Fruit fly (Drosophila melanogaster) whole organism, prepupa: ENCODE measurements around the gene PDZ-GEF.

Source experiments
- Blimp-1 ChIP-seq: fragments of 200-800 bp; sonication (Bioruptor generic); optimal IDR thresholded peaks from 3 replicates; lab custom pipeline; 2017; ENCODE audit warnings: missing biosample characterization, missing genetic modification characterization, mild to moderate bottlenecking, moderate library complexity, missing genetic modification reagents
- CG10631 ChIP-seq: fragments of 200-800 bp; sonication (Bioruptor generic); optimal IDR thresholded peaks from 2 replicates; lab custom pipeline; 2016; ENCODE audit warnings: missing biosample characterization, missing genetic modification characterization
- CG10669 ChIP-seq: fragments of 200-800 bp; sonication (Bioruptor generic); optimal IDR thresholded peaks from 3 replicates; lab custom pipeline; 2018; ENCODE audit warnings: missing biosample characterization, mild to moderate bottlenecking, missing genetic modification characterization, moderate library complexity
- CG11294 ChIP-seq: fragments of 200-800 bp; sonication (Bioruptor generic); IDR thresholded peaks from 2 replicates; pipeline ENCODE4 v1.3.6; 2022; ENCODE audit warnings: missing biosample characterization, missing genetic modification characterization
- CG11762 ChIP-seq: fragments of 200-800 bp; sonication (Bioruptor generic); optimal IDR thresholded peaks from 3 replicates; lab custom pipeline; 2016; ENCODE audit warnings: missing biosample characterization, missing genetic modification characterization; ENCODE audit not compliant: insufficient read depth
- CG1621 ChIP-seq: fragments of 200-800 bp; sonication (Bioruptor generic); optimal IDR thresholded peaks from 3 replicates; lab custom pipeline; 2018; ENCODE audit warnings: missing biosample characterization, mild to moderate bottlenecking, missing genetic modification characterization
- CG16779 ChIP-seq: fragments of 200-800 bp; sonication (Bioruptor generic); optimal IDR thresholded peaks from 3 replicates; lab custom pipeline; 2017; ENCODE audit warnings: missing biosample characterization, mild to moderate bottlenecking, missing genetic modification characterization
- CG3032 ChIP-seq: fragments of 200-800 bp; optimal IDR thresholded peaks from 2 replicates; lab custom pipeline; 2019; ENCODE audit warnings: missing biosample characterization, mild to moderate bottlenecking, missing genetic modification characterization, moderate library complexity
- CG31627 ChIP-seq: fragments of 200-800 bp; sonication (Bioruptor generic); optimal IDR thresholded peaks from 3 replicates; lab custom pipeline; 2016; ENCODE audit warnings: missing biosample characterization, missing genetic modification characterization
- CG3919 ChIP-seq: fragments of 200-800 bp; sonication (Bioruptor generic); optimal IDR thresholded peaks from 3 replicates; lab custom pipeline; 2016; ENCODE audit warnings: missing biosample characterization, missing genetic modification characterization
- CG4318 ChIP-seq: fragments of 200-800 bp; sonication (Bioruptor generic); optimal IDR thresholded peaks from 3 replicates; lab custom pipeline; 2017; ENCODE audit warnings: missing biosample characterization, mild to moderate bottlenecking, missing genetic modification characterization
- CG6163 ChIP-seq: fragments of 200-800 bp; sonication (Bioruptor generic); IDR thresholded peaks from 3 replicates; pipeline ENCODE4 v1.3.6; 2022; ENCODE audit warnings: missing biosample characterization, missing genetic modification characterization
- CG6276 ChIP-seq: fragments of 200-800 bp; sonication (Bioruptor generic); optimal IDR thresholded peaks from 2 replicates; lab custom pipeline; 2017; ENCODE audit warnings: missing biosample characterization, mild to moderate bottlenecking, missing genetic modification characterization
- CG6792 ChIP-seq: fragments of 200-800 bp; sonication (Bioruptor generic); optimal IDR thresholded peaks from 3 replicates; lab custom pipeline; 2016; ENCODE audit warnings: missing biosample characterization, missing genetic modification characterization
- CG6808 ChIP-seq: fragments of 200-800 bp; sonication (Bioruptor generic); optimal IDR thresholded peaks from 3 replicates; lab custom pipeline; 2017; ENCODE audit warnings: missing biosample characterization, missing genetic modification characterization, mild to moderate bottlenecking, moderate library complexity, missing genetic modification reagents
- CG8319 ChIP-seq: fragments of 200-800 bp; sonication (Bioruptor generic); optimal IDR thresholded peaks from 3 replicates; lab custom pipeline; 2016; ENCODE audit warnings: missing biosample characterization, missing genetic modification characterization
- CG9139 ChIP-seq: fragments of 200-800 bp; sonication (Bioruptor generic); optimal IDR thresholded peaks from 3 replicates; lab custom pipeline; 2017; ENCODE audit warnings: missing biosample characterization, mild to moderate bottlenecking, missing genetic modification characterization
- Eip78C ChIP-seq: fragments of 200-800 bp; sonication (Bioruptor generic); peaks from one replicate; lab custom pipeline; 2016; ENCODE audit warnings: missing biosample characterization, missing genetic modification characterization
- Eip93F ChIP-seq: fragments of 200-800 bp; sonication (Bioruptor generic); optimal IDR thresholded peaks from 2 replicates; lab custom pipeline; 2016; ENCODE audit warnings: missing biosample characterization, mild to moderate bottlenecking, missing genetic modification characterization
- Hr39 ChIP-seq: fragments of 200-800 bp; sonication (Bioruptor generic); optimal IDR thresholded peaks from 2 replicates; lab custom pipeline; 2016; ENCODE audit warnings: missing biosample characterization, missing genetic modification characterization
- Hr4 ChIP-seq: fragments of 200-800 bp; sonication (Bioruptor generic); optimal IDR thresholded peaks from 3 replicates; lab custom pipeline; 2016; ENCODE audit warnings: missing biosample characterization, missing genetic modification characterization
- Met ChIP-seq: fragments of 200-800 bp; sonication (Bioruptor generic); optimal IDR thresholded peaks from 3 replicates; lab custom pipeline; 2016; ENCODE audit warnings: missing biosample characterization, missing genetic modification characterization
- OdsH ChIP-seq: fragments of 200-800 bp; sonication (Bioruptor generic); optimal IDR thresholded peaks from 3 replicates; lab custom pipeline; 2016; ENCODE audit warnings: missing biosample characterization, missing genetic modification characterization
- Smox ChIP-seq: fragments of 200-800 bp; sonication (Bioruptor generic); optimal IDR thresholded peaks from 3 replicates; lab custom pipeline; 2016; ENCODE audit warnings: missing biosample characterization, missing genetic modification characterization
- Sox102F ChIP-seq: fragments of 200-800 bp; sonication (Bioruptor generic); optimal IDR thresholded peaks from 2 replicates; lab custom pipeline; 2016; ENCODE audit warnings: missing biosample characterization, mild to moderate bottlenecking, missing genetic modification characterization
- acj6 ChIP-seq: fragments of 200-800 bp; sonication (Bioruptor generic); optimal IDR thresholded peaks from 3 replicates; lab custom pipeline; 2016; ENCODE audit warnings: missing biosample characterization, missing genetic modification characterization
- cyc ChIP-seq: fragments of 200-800 bp; sonication (Bioruptor generic); optimal IDR thresholded peaks from 3 replicates; lab custom pipeline; 2016; ENCODE audit warnings: missing biosample characterization, missing genetic modification characterization
- dac ChIP-seq: fragments of 200-800 bp; sonication (Bioruptor generic); optimal IDR thresholded peaks from 2 replicates; lab custom pipeline; 2017; ENCODE audit warnings: missing biosample characterization, mild to moderate bottlenecking, missing genetic modification characterization
- dsx ChIP-seq: fragments of 200-800 bp; optimal IDR thresholded peaks from 3 replicates; lab custom pipeline; 2019; ENCODE audit warnings: missing biosample characterization, mild to moderate bottlenecking, missing genetic modification characterization, moderate library complexity; ENCODE audit not compliant: poor library complexity, severe bottlenecking
- eg ChIP-seq: fragments of 200-800 bp; sonication (Bioruptor generic); IDR thresholded peaks from 3 replicates; pipeline ENCODE4 v1.3.6; 2022; ENCODE audit warnings: missing biosample characterization, missing genetic modification characterization
- fd59A ChIP-seq: fragments of 200-800 bp; sonication (Bioruptor generic); optimal IDR thresholded peaks from 2 replicates; lab custom pipeline; 2017; ENCODE audit warnings: missing biosample characterization, mild to moderate bottlenecking, missing genetic modification characterization, missing genetic modification reagents
- fkh ChIP-seq: fragments of 200-800 bp; sonication (Bioruptor generic); optimal IDR thresholded peaks from 3 replicates; lab custom pipeline; 2017; ENCODE audit warnings: missing biosample characterization, mild to moderate bottlenecking, missing genetic modification characterization, moderate library complexity
- lz ChIP-seq: fragments of 200-800 bp; sonication (Bioruptor generic); optimal IDR thresholded peaks from 3 replicates; lab custom pipeline; 2016; ENCODE audit warnings: missing biosample characterization, missing genetic modification characterization
- net ChIP-seq: fragments of 200-800 bp; sonication (Bioruptor generic); optimal IDR thresholded peaks from 3 replicates; lab custom pipeline; 2016; ENCODE audit warnings: missing biosample characterization, missing genetic modification characterization
- pdm3 ChIP-seq: fragments of 200-800 bp; sonication (Bioruptor generic); optimal IDR thresholded peaks from 3 replicates; lab custom pipeline; 2016; ENCODE audit warnings: missing biosample characterization, missing genetic modification characterization
- svp ChIP-seq: fragments of 200-800 bp; sonication (Bioruptor generic); peaks from one replicate; lab custom pipeline; 2016; ENCODE audit warnings: missing biosample characterization, missing genetic modification characterization
- vri ChIP-seq: fragments of 200-800 bp; sonication (Bioruptor generic); optimal IDR thresholded peaks from 3 replicates; lab custom pipeline; 2016; ENCODE audit warnings: missing biosample characterization, mild to moderate bottlenecking, missing genetic modification characterization

Gene PDZ-GEF

dm6 chr2L:6373141-6373540 is 49.6 kb downstream of the PDZ-GEF start:
- TF ChIP-seq Blimp-1 (GFP tag; lab: Kevin White, UChicago) (no peak), Sox102F (GFP tag; lab: Kevin White, UChicago) (no peak), pdm3 (no peak), CG11762 (GFP tag; lab: Kevin White, UChicago) (no peak), CG11294 (GFP tag; lab: Robert Waterston, UW) (no peak), CG31627 (GFP tag; lab: Kevin White, UChicago) (no peak), cyc (GFP tag; lab: Kevin White, UChicago) (no peak), CG1621 (tag; lab: Kevin White, UChicago) (no peak), eg (GFP tag; lab: Robert Waterston, UW) (no peak), dsx (GFP tag; lab: Kevin White, UChicago) (no peak)

dm6 chr2L:6379197-6379596 is 55.6 kb downstream of the PDZ-GEF start:
- TF ChIP-seq vri (GFP tag; lab: Kevin White, UChicago): no peak
- peak; percentile 3 for TF ChIP-seq CG31627 (GFP tag; lab: Kevin White, UChicago)
- TF ChIP-seq CG3919 (GFP tag; lab: Kevin White, UChicago): no peak
- TF ChIP-seq OdsH: no peak
- 0 out of 3 replicates have a peak, but pooled peaks have one; percentile 30 for TF ChIP-seq eg (GFP tag; lab: Robert Waterston, UW)
- no peak for TF ChIP-seq acj6 (GFP tag; lab: Kevin White, UChicago)
- TF ChIP-seq Met (GFP tag; lab: Kevin White, UChicago): no peak
- TF ChIP-seq CG10631 (GFP tag; lab: Kevin White, UChicago): no peak
- no peak for TF ChIP-seq CG16779 (tag; lab: Kevin White, UChicago)
- no peak for TF ChIP-seq CG4318 (GFP tag; lab: Kevin White, UChicago)
- no peak for TF ChIP-seq CG10669 (GFP tag; lab: Kevin White, UChicago)
- no peak for TF ChIP-seq fkh (GFP tag; lab: Kevin White, UChicago)
- TF ChIP-seq cyc (GFP tag; lab: Kevin White, UChicago): no peak
- peak; percentile 0 for TF ChIP-seq Hr39
- TF ChIP-seq dac: no peak
- no peak for TF ChIP-seq Eip93F (GFP tag; lab: Kevin White, UChicago)
- TF ChIP-seq net (GFP tag; lab: Kevin White, UChicago): no peak
- TF ChIP-seq CG8319 (GFP tag; lab: Kevin White, UChicago): no peak
- TF ChIP-seq CG9139 (GFP tag; lab: Kevin White, UChicago): no peak
- TF ChIP-seq Eip78C (GFP tag; lab: Kevin White, UChicago): peak; percentile 42
- TF ChIP-seq CG6792 (GFP tag; lab: Kevin White, UChicago): no peak
- TF ChIP-seq CG6163 (GFP tag; lab: Robert Waterston, UW): 0 out of 3 replicates have a peak, but pooled peaks have one; percentile 22
- TF ChIP-seq pdm3: no peak
- TF ChIP-seq Hr4: no peak
- TF ChIP-seq fd59A (GFP tag; lab: Kevin White, UChicago): no peak
- TF ChIP-seq CG11294 (GFP tag; lab: Robert Waterston, UW): no peak
- TF ChIP-seq CG6808 (GFP tag; lab: Kevin White, UChicago): no peak
- no peak for TF ChIP-seq CG3032
- no peak for TF ChIP-seq lz (GFP tag; lab: Kevin White, UChicago)
- no peak for TF ChIP-seq Blimp-1 (GFP tag; lab: Kevin White, UChicago)
- TF ChIP-seq CG6276 (GFP tag; lab: Kevin White, UChicago): no peak
- no peak for TF ChIP-seq Smox
- TF ChIP-seq svp: peak; percentile 70

- TF ChIP-seq Eip93F (GFP tag; lab: Kevin White, UChicago) (no peak), svp (peak; percentile 56)
Measured at dm6 chr2L:6380966-6381365, 57.4 kb downstream of the PDZ-GEF start, which contains the start of gene Nepl5. Nepl5 (plus strand) TSS chr2L:6381266.
